Worm (Caenorhabditis elegans): ENCODE data around the gene F26D2.3.

The F26D2.3 gene

DNA sequence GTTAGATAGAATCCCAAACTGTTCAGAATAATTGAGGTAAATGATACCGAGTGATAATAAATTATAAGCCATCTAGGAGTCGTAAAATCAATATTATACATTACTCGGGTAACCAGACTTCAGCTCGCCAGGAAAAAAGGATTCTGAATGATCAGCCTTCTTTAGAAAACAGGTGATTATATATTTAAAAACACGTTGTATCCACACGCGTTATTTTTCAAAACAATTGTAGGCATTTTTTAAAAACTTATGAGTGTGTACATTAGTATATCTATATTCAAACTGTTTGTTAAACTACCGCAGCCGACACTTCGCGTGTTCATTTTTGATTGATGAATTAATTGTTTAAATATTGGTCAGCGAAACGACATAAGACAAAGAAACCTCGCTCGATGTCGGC, 19.5 kb upstream of the F26D2.3 start, which contains the start of gene sri-65:
TSS of gene sri-65 (minus strand) at position 101 of the 400 bp plus-strand sequence.
- TF ChIP-seq unc-55 (GFP tag; optimal IDR thresholded peaks at IDR 0.05) (no peak), sma-9 (GFP tag; optimal IDR thresholded peaks at IDR 0.05) (no peak), sma-9 (tag; optimal IDR thresholded peaks at IDR 0.05) (no peak), peb-1 (tag; optimal IDR thresholded peaks at IDR 0.05) (no peak), mab-5 (tag; optimal IDR thresholded peaks at IDR 0.05) (no peak), fos-1 (tag; optimal IDR thresholded peaks at IDR 0.05) (no peak), R02D3.7 (tag; optimal IDR thresholded peaks at IDR 0.05) (no peak), dmd-4 (tag; optimal IDR thresholded peaks at IDR 0.05) (no peak), alr-1 (tag; optimal IDR thresholded peaks at IDR 0.05) (no peak), mbf-1 (tag; optimal IDR thresholded peaks at IDR 0.05) (no peak), nhr-237 (tag; optimal IDR thresholded peaks at IDR 0.05) (no peak), ama-1 (optimal IDR thresholded peaks at IDR 0.05) (no peak), nhr-6 (tag; optimal IDR thresholded peaks at IDR 0.05) (no peak), Y55F3AM.14 (GFP tag; optimal IDR thresholded peaks at IDR 0.05) (no peak), elt-1 (tag; optimal IDR thresholded peaks at IDR 0.05) (no peak), elt-3 (tag; optimal IDR thresholded peaks at IDR 0.05) (no peak), skn-1 (tag; optimal IDR thresholded peaks at IDR 0.05) (no peak)

DNA sequence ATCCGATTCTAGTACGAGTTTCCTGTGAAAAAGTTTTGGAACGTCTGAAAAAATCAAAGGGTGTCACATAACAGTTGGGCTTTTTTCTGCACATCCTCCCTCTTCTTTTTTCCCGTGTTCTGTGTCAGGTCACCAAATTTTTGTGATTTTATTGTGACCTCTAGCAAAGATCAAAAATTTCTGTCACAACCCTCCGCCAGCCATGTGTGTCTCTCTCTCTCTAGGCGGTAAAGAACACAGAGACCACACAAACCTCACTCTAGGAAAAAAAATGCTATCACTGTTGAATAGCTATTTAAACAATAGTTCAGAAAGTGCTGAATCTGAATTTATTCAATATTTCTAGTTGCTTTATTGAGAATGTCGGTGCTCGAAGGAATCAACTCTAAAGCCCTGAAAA, 17.1 kb upstream of the F26D2.3 start, which contains the start of gene gst-44:
TSS of gene gst-44 (plus strand) at position 237 of the 400 bp plus-strand sequence.
- TF ChIP-seq ztf-11 (tag; optimal IDR thresholded peaks at IDR 0.05) (no peak), nhr-23 (tag; optimal IDR thresholded peaks at IDR 0.05) (no peak), fos-1 (tag; optimal IDR thresholded peaks at IDR 0.05) (peak; percentile 49), lin-11 (tag; optimal IDR thresholded peaks at IDR 0.05) (no peak), skn-1 (tag; optimal IDR thresholded peaks at IDR 0.05) (no peak), alr-1 (tag; optimal IDR thresholded peaks at IDR 0.05) (no peak), nhr-129 (tag; optimal IDR thresholded peaks at IDR 0.05) (peak; percentile 5), crh-2 (tag; optimal IDR thresholded peaks at IDR 0.05) (no peak), sma-9 (GFP tag; optimal IDR thresholded peaks at IDR 0.05) (peak; percentile 77), sma-9 (tag; optimal IDR thresholded peaks at IDR 0.05) (no peak)

DNA sequence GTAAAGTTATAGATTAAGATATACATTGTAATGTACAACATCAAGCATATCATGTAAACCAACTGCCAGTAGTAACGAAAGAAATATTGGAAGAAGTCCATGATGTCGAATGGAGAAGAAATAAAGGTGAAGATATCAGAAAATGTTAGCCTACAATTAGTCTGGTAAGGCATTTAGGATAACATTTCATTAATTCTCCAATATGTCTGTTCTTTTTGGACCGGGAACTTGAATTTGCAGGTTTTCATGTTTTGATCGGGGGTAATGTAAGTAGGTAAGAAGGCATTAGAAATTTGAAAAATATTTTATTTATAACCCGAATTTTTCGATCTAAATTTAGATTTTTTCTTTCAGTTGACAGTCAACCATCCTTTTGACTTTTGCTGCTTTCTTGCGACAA, 14.0 kb upstream of the F26D2.3 start, which contains the start of gene srd-63:
TSS of gene srd-63 (minus strand) at position 101 of the 400 bp plus-strand sequence.
- TF ChIP-seq nhr-129 (tag; optimal IDR thresholded peaks at IDR 0.05) (no peak), peb-1 (tag; optimal IDR thresholded peaks at IDR 0.05) (no peak), nhr-23 (tag; optimal IDR thresholded peaks at IDR 0.05) (no peak), F13H6.1 (tag; optimal IDR thresholded peaks at IDR 0.05) (no peak)

DNA sequence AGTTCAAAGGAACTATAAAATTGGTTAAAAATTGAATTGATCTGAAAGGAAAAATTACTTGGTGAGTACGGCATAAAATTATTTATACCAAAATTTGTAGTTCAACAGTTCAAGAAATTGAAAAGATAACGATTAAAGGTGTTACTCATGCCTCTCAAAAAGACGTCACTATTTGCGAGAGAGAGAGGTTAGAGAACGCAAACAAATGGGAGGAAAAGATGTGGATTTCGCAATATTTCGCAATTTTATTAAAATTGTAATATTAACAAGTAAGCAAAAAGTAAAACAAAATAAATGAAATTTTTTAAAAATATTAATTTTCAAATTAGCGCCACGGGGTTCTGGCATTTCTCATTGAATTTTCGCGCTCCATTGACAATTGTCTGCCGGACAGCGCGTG, 12.6 kb upstream of the F26D2.3 start, which contains the start of gene F13A7.11:
TSS of gene F13A7.11 (minus strand) at position 174 of the 400 bp plus-strand sequence.
- TF ChIP-seq nhr-10 (tag; optimal IDR thresholded peaks at IDR 0.05): no peak
- TF ChIP-seq mdl-1 (tag; optimal IDR thresholded peaks at IDR 0.05): no peak
- no peak for TF ChIP-seq lin-39 (tag; optimal IDR thresholded peaks at IDR 0.05)
- TF ChIP-seq nhr-23 (tag; optimal IDR thresholded peaks at IDR 0.05): no peak
- peak; percentile 80 for TF ChIP-seq fos-1 (tag; optimal IDR thresholded peaks at IDR 0.05)
- no peak for TF ChIP-seq nhr-25 (tag; optimal IDR thresholded peaks at IDR 0.05)
- no peak for TF ChIP-seq nhr-6 (tag; optimal IDR thresholded peaks at IDR 0.05)
- TF ChIP-seq nhr-77 (tag; optimal IDR thresholded peaks at IDR 0.05): no peak
- TF ChIP-seq C34F6.9 (tag; optimal IDR thresholded peaks at IDR 0.05): peak; percentile 15
- no peak for TF ChIP-seq lin-13 (GFP tag; optimal IDR thresholded peaks at IDR 0.05)
- TF ChIP-seq crh-2 (tag; optimal IDR thresholded peaks at IDR 0.05): peak; percentile 11
- TF ChIP-seq alr-1 (tag; optimal IDR thresholded peaks at IDR 0.05): no peak
- TF ChIP-seq ceh-82 (tag; optimal IDR thresholded peaks at IDR 0.05): no peak
- TF ChIP-seq sma-9 (GFP tag; optimal IDR thresholded peaks at IDR 0.05): peak; percentile 67
- no peak for TF ChIP-seq sma-9 (tag; optimal IDR thresholded peaks at IDR 0.05)
- peak; percentile 37 for TF ChIP-seq gmeb-1 (tag; optimal IDR thresholded peaks at IDR 0.05)
- TF ChIP-seq snpc-4 (tag; optimal IDR thresholded peaks at IDR 0.05): no peak
- TF ChIP-seq lsy-2 (tag; optimal IDR thresholded peaks at IDR 0.05): no peak
- no peak for TF ChIP-seq nhr-12 (tag; optimal IDR thresholded peaks at IDR 0.05)
- peak; percentile 100 for TF ChIP-seq nhr-129 (tag; optimal IDR thresholded peaks at IDR 0.05)
- peak; percentile 24 for TF ChIP-seq sma-3 (GFP tag; optimal IDR thresholded peaks at IDR 0.05)
- TF ChIP-seq unc-39 (tag; optimal IDR thresholded peaks at IDR 0.05): no peak
- TF ChIP-seq egl-27 (tag; optimal IDR thresholded peaks at IDR 0.05): no peak
- no peak for TF ChIP-seq unc-62 (GFP tag; optimal IDR thresholded peaks at IDR 0.05)
- TF ChIP-seq elt-3 (tag; optimal IDR thresholded peaks at IDR 0.05): no peak
- TF ChIP-seq unc-55 (GFP tag; optimal IDR thresholded peaks at IDR 0.05): peak; percentile 40
- no peak for TF ChIP-seq ztf-1 (GFP tag; conservative IDR thresholded peaks at IDR 0.05)
- no peak for TF ChIP-seq skn-1 (tag; optimal IDR thresholded peaks at IDR 0.05)

Data from whole organism, L2 larva.